Worm (Caenorhabditis elegans): Measurements from ENCODE around the gene sdha-1.

sdha-1 gene

ce11 chrX:8545971-8546442 lies at the start of gene sdha-1:
Gene sdha-1, minus strand, starts transcription at chrX:8546021.
- TF ChIP-seq mdl-1 (tag; optimal IDR thresholded peaks at IDR 0.05) (peak in 1 of 2 experiments; percentile 94), blmp-1 (tag; optimal IDR thresholded peaks at IDR 0.05) (peak; percentile 89), fkh-4 (tag; optimal IDR thresholded peaks at IDR 0.05; ENCODE audit: borderline replicate concordance) (no peak), unc-130 (tag; optimal IDR thresholded peaks at IDR 0.05) (peak; percentile 83), pax-3 (tag; optimal IDR thresholded peaks at IDR 0.05) (peak; percentile 61), pqm-1 (tag; optimal IDR thresholded peaks at IDR 0.05) (no peak), zip-4 (GFP tag; optimal IDR thresholded peaks at IDR 0.05) (peak; percentile 53), nhr-76 (tag; optimal IDR thresholded peaks at IDR 0.05) (no peak), egl-27 (tag; optimal IDR thresholded peaks at IDR 0.05) (no peak), ceh-90 (tag; optimal IDR thresholded peaks at IDR 0.05) (no peak), aly-2 (tag; optimal IDR thresholded peaks at IDR 0.05) (peak; percentile 59), nhr-77 (tag; optimal IDR thresholded peaks at IDR 0.05) (peak; percentile 64), aha-1 (tag; optimal IDR thresholded peaks at IDR 0.05) (peak; percentile 88), pag-3 (tag; optimal IDR thresholded peaks at IDR 0.05; ENCODE audit: borderline replicate concordance, insufficient read depth) (peak; percentile 56), hpl-2 (GFP tag; optimal IDR thresholded peaks at IDR 0.05) (peak; percentile 4), tbx-2 (tag; optimal IDR thresholded peaks at IDR 0.05) (peak; percentile 89), xbp-1 (tag; optimal IDR thresholded peaks at IDR 0.05) (peak; percentile 91), elt-3 (tag; optimal IDR thresholded peaks at IDR 0.05) (peak in 3 of 6 experiments; percentile 42 to 87 (median 63)), lin-35 (GFP tag; optimal IDR thresholded peaks at IDR 0.05) (peak; percentile 77 to 91), dsc-1 (tag; optimal IDR thresholded peaks at IDR 0.05) (peak; percentile 76), ces-1 (GFP tag; optimal IDR thresholded peaks at IDR 0.05) (no peak), lsy-2 (tag; optimal IDR thresholded peaks at IDR 0.05) (peak; percentile 86 to 88), unc-86 (tag; optimal IDR thresholded peaks at IDR 0.05) (peak; percentile 82), skn-1 (tag; optimal IDR thresholded peaks at IDR 0.05) (peak; percentile 79), unc-98 (GFP tag; IDR thresholded peaks at IDR 0.05) (no peak), nhr-85 (tag) (peak; percentile 93), nhr-20 (tag; optimal IDR thresholded peaks at IDR 0.05) (peak; percentile 94), fkh-10 (GFP tag; optimal IDR thresholded peaks at IDR 0.05) (peak; percentile 59), ama-1 (optimal IDR thresholded peaks at IDR 0.05) (no peak), tlp-1 (tag; optimal IDR thresholded peaks at IDR 0.05) (no peak), ztf-4 (tag; optimal IDR thresholded peaks at IDR 0.05) (peak; percentile 83), lin-14 (GFP tag; optimal IDR thresholded peaks at IDR 0.05) (peak; percentile 97), snpc-4 (tag; optimal IDR thresholded peaks at IDR 0.05) (peak; percentile 63), F16B12.6 (tag; optimal IDR thresholded peaks at IDR 0.05) (peak; percentile 41), mep-1 (tag; optimal IDR thresholded peaks at IDR 0.05) (peak; percentile 96), fkh-8 (tag; optimal IDR thresholded peaks at IDR 0.05) (peak; percentile 87), C16A3.4 (tag; optimal IDR thresholded peaks at IDR 0.05) (peak; percentile 93), alr-1 (tag; optimal IDR thresholded peaks at IDR 0.05; ENCODE audit: borderline replicate concordance) (no peak), nhr-47 (tag; optimal IDR thresholded peaks at IDR 0.05) (peak; percentile 88), egl-13 (tag; optimal IDR thresholded peaks at IDR 0.05) (peak; percentile 74), efl-3 (GFP tag; optimal IDR thresholded peaks at IDR 0.05) (no peak), nhr-28 (tag; optimal IDR thresholded peaks at IDR 0.05) (no peak), nhr-71 (tag; optimal IDR thresholded peaks at IDR 0.05) (peak; percentile 94), lin-39 (tag; optimal IDR thresholded peaks at IDR 0.05) (peak; percentile 63), rnt-1 (tag; optimal IDR thresholded peaks at IDR 0.05) (peak; percentile 90), hlh-4 (tag; optimal IDR thresholded peaks at IDR 0.05) (no peak), irx-1 (tag; optimal IDR thresholded peaks at IDR 0.05) (peak; percentile 71), sptf-1 (tag; optimal IDR thresholded peaks at IDR 0.05) (no peak), isw-1 (GFP tag; IDR thresholded peaks at IDR 0.05) (peak; percentile 57), sox-4 (tag; optimal IDR thresholded peaks at IDR 0.05) (no peak), nhr-84 (tag; optimal IDR thresholded peaks at IDR 0.05) (no peak), nhr-237 (tag; optimal IDR thresholded peaks at IDR 0.05) (peak; percentile 41), C04F5.9 (tag; optimal IDR thresholded peaks at IDR 0.05) (peak; percentile 8), mef-2 (tag; optimal IDR thresholded peaks at IDR 0.05) (peak; percentile 65)
